Fruit fly (Drosophila melanogaster): Measurements from ENCODE around the gene Nf-YA.

- TF ChIP-seq D1 (tag; optimal IDR thresholded peaks at IDR 0.05), result no peak
- TF ChIP-seq CG9948 (tag; optimal IDR thresholded peaks at IDR 0.05), result no peak
- no peak for TF ChIP-seq CG4496 (GFP tag; IDR thresholded peaks at IDR 0.05)
- no peak for TF ChIP-seq CG15710 (tag; optimal IDR thresholded peaks at IDR 0.05)
- no peak for TF ChIP-seq CG32121 (GFP tag; IDR thresholded peaks at IDR 0.05)
- TF ChIP-seq Pif1B (GFP tag; optimal IDR thresholded peaks at IDR 0.05), result peak; percentile 21
- TF ChIP-seq CG34367 (tag; optimal IDR thresholded peaks at IDR 0.05), result no peak
- no peak for TF ChIP-seq CG17806 (tag; optimal IDR thresholded peaks at IDR 0.05)
- peak; percentile 22; the same call in 1 of the 2 replicates for TF ChIP-seq Ets98B (GFP tag; IDR thresholded peaks at IDR 0.05)
- TF ChIP-seq rn (GFP tag; IDR thresholded peaks at IDR 0.05), result no peak
- no peak for TF ChIP-seq CG13204 (GFP tag; optimal IDR thresholded peaks at IDR 0.05)
- TF ChIP-seq fd96Ca (GFP tag; IDR thresholded peaks at IDR 0.05), result no peak
- TF ChIP-seq Pif1A (GFP tag; optimal IDR thresholded peaks at IDR 0.05), result no peak
Measured at dm6 chr3L:9401354-9402156, 40.5 kb downstream of the Nf-YA start.

Measured in whole organism, pupa.